Worm (Caenorhabditis elegans): ENCODE data around the gene icd-1.

Gene icd-1

DNA sequence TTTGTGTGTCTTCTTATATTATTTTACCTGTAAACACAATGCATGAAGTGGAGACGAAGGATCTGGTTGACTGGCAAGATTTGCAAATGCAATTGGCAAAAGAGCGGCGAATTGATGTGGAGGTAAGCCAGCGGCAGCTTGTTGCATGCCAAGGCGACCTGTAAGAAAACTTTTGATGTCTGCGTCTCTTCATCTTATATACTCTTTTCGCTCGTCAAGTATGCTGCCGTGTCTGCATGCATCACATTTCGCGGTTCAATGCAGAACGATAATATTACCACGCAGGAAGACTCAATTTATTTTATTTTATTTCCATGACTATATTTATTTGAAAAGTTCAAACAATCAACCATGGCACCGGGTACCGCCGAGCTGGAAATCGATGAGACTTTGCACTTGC, 12.5 kb upstream of the icd-1 start, which contains the start of gene vps-33.2:
vps-33.2 (plus strand) TSS at position 244 of the 400 bp plus-strand sequence.
- TF ChIP-seq unc-86 (tag; optimal IDR thresholded peaks at IDR 0.05) (peak; percentile 40), nhr-28 (tag; optimal IDR thresholded peaks at IDR 0.05) (no peak), blmp-1 (tag; optimal IDR thresholded peaks at IDR 0.05) (peak; percentile 4), ztf-11 (tag; optimal IDR thresholded peaks at IDR 0.05) (no peak), fos-1 (tag; optimal IDR thresholded peaks at IDR 0.05) (peak; percentile 42), snu-23 (GFP tag; optimal IDR thresholded peaks at IDR 0.05) (peak; percentile 60), unc-98 (GFP tag; IDR thresholded peaks at IDR 0.05) (no peak), alr-1 (tag; optimal IDR thresholded peaks at IDR 0.05; ENCODE audit: borderline replicate concordance) (no peak), Y116A8C.19 (tag; optimal IDR thresholded peaks at IDR 0.05; ENCODE audit: borderline replicate concordance) (no peak), irx-1 (tag; optimal IDR thresholded peaks at IDR 0.05) (peak; percentile 8), pax-3 (tag; optimal IDR thresholded peaks at IDR 0.05) (no peak), ceh-88 (GFP tag; IDR thresholded peaks at IDR 0.05) (no peak), lsy-2 (tag; optimal IDR thresholded peaks at IDR 0.05) (peak; percentile 55 to 61), ceh-82 (tag; optimal IDR thresholded peaks at IDR 0.05) (peak in 2 of 3 experiments; percentile 6 to 32), nhr-85 (tag) (peak; percentile 57), C04F5.9 (tag; optimal IDR thresholded peaks at IDR 0.05) (peak; percentile 13), elt-3 (tag; optimal IDR thresholded peaks at IDR 0.05) (peak in 1 of 6 experiments; percentile 6), lin-14 (GFP tag; optimal IDR thresholded peaks at IDR 0.05) (peak; percentile 35), dpl-1 (GFP tag; optimal IDR thresholded peaks at IDR 0.05) (peak; percentile 23 to 62 (median 60)), mdl-1 (tag; optimal IDR thresholded peaks at IDR 0.05) (peak in 1 of 2 experiments; percentile 58), lin-35 (GFP tag; optimal IDR thresholded peaks at IDR 0.05) (peak; percentile 42 to 71), unc-130 (tag; optimal IDR thresholded peaks at IDR 0.05) (peak; percentile 27), lir-3 (tag; optimal IDR thresholded peaks at IDR 0.05; ENCODE audit: poor library complexity) (no peak), nhr-20 (tag; optimal IDR thresholded peaks at IDR 0.05) (peak; percentile 57), pqm-1 (tag; optimal IDR thresholded peaks at IDR 0.05) (no peak), nhr-19 (GFP tag; conservative IDR thresholded peaks at IDR 0.05) (peak; percentile 53), nhr-71 (tag; optimal IDR thresholded peaks at IDR 0.05) (peak; percentile 68), egl-27 (tag; optimal IDR thresholded peaks at IDR 0.05) (no peak), ceh-90 (tag; optimal IDR thresholded peaks at IDR 0.05) (no peak), pag-3 (tag; optimal IDR thresholded peaks at IDR 0.05; ENCODE audit: borderline replicate concordance, insufficient read depth) (peak; percentile 25), nhr-84 (tag; optimal IDR thresholded peaks at IDR 0.05) (no peak), C34B4.2 (tag; optimal IDR thresholded peaks at IDR 0.05) (no peak), nhr-76 (tag; optimal IDR thresholded peaks at IDR 0.05) (no peak), rnt-1 (tag; optimal IDR thresholded peaks at IDR 0.05) (peak; percentile 68), nhr-47 (tag; optimal IDR thresholded peaks at IDR 0.05) (peak; percentile 66), tbx-2 (tag; optimal IDR thresholded peaks at IDR 0.05) (peak; percentile 63), efl-1 (optimal IDR thresholded peaks at IDR 0.05) (peak; percentile 61 to 71), efl-1 (GFP tag; optimal IDR thresholded peaks at IDR 0.05 in 1 of 2) (peak; percentile 60 to 95), swsn-7 (tag; optimal IDR thresholded peaks at IDR 0.05) (peak; percentile 61), F16B12.6 (tag; optimal IDR thresholded peaks at IDR 0.05) (peak; percentile 95), mep-1 (tag; optimal IDR thresholded peaks at IDR 0.05) (no peak), egl-13 (tag; optimal IDR thresholded peaks at IDR 0.05) (no peak), nhr-90 (tag; optimal IDR thresholded peaks at IDR 0.05; ENCODE audit: poor library complexity) (peak; percentile 0), aly-2 (tag; optimal IDR thresholded peaks at IDR 0.05) (no peak), snpc-4 (tag; optimal IDR thresholded peaks at IDR 0.05) (no peak), dsc-1 (tag; optimal IDR thresholded peaks at IDR 0.05) (peak; percentile 36), hlh-17 (GFP tag; optimal IDR thresholded peaks at IDR 0.05; ENCODE audit: borderline replicate concordance) (no peak), xbp-1 (tag; optimal IDR thresholded peaks at IDR 0.05) (peak; percentile 33), mef-2 (tag; optimal IDR thresholded peaks at IDR 0.05) (no peak), aha-1 (tag; optimal IDR thresholded peaks at IDR 0.05) (no peak)

Data from whole organism, L1 larva.